Worm (Caenorhabditis elegans) whole organism, L1 larva: ENCODE results near the gene str-254.

Source experiments
- F16B12.6 ChIP-seq: fragments of 150-350 bp; optimal IDR thresholded peaks from 2 replicates; lab custom pipeline; 2014; ENCODE audit warnings: missing biosample characterization, missing genetic modification characterization
- lin-13 ChIP-seq: fragments of 150-350 bp; optimal IDR thresholded peaks from 2 replicates; lab custom pipeline; 2014; ENCODE audit warnings: missing biosample characterization, missing genetic modification reagents, missing genetic modification characterization
- nhr-77 ChIP-seq: fragments of 150-350 bp; optimal IDR thresholded peaks from 2 replicates; lab custom pipeline; 2014; ENCODE audit warnings: missing biosample characterization, missing genetic modification characterization
- skn-1 ChIP-seq: fragments of 150-350 bp; optimal IDR thresholded peaks from 2 replicates; lab custom pipeline; 2014; ENCODE audit warnings: missing biosample characterization, missing genetic modification characterization

- TF ChIP-seq F16B12.6 (tag; lab: Kevin White, UChicago) (no peak), lin-13 (GFP tag; lab: Kevin White, UChicago) (no peak), skn-1 (tag; lab: Kevin White, UChicago) (no peak), nhr-77 (no peak)
These were observed 4.5 kb downstream of the str-254 start, which contains the start of gene F10A3.4 for ce11 chrV:16148805-16149204.
